Worm (Caenorhabditis elegans) whole organism, L1 larva: Measurements from ENCODE around the gene Y54G2A.72.
"Not testable (repeated sequence)": the region's sequence is repeated elsewhere in the genome, so short reads cannot be mapped to it uniquely, and the experiment has no call there.

Source experiments
- C16A3.4 ChIP-seq: fragments of 150-350 bp; optimal IDR thresholded peaks from 2 replicates; lab custom pipeline; 2014; ENCODE audit warnings: missing biosample characterization, missing genetic modification characterization
- F16B12.6 ChIP-seq: fragments of 150-350 bp; optimal IDR thresholded peaks from 2 replicates; lab custom pipeline; 2014; ENCODE audit warnings: missing biosample characterization, missing genetic modification characterization
- aha-1 ChIP-seq: fragments of 150-350 bp; optimal IDR thresholded peaks from 2 replicates; lab custom pipeline; 2014; ENCODE audit warnings: missing biosample characterization, missing genetic modification characterization
- aly-2 ChIP-seq: fragments of 150-350 bp; optimal IDR thresholded peaks from 2 replicates; lab custom pipeline; 2014; ENCODE audit warnings: missing biosample characterization, missing genetic modification characterization
- ama-1 ChIP-seq: fragments of 150-350 bp; optimal IDR thresholded peaks from 2 replicates; lab custom pipeline; 2014
- ceh-88 ChIP-seq: fragments of 200-800 bp; sonication (Bioruptor generic); IDR thresholded peaks from 2 replicates; pipeline ENCODE4 v1.3.6; 2022; ENCODE audit warnings: missing genetic modification characterization, missing compliant biosample characterization
- dpl-1 ChIP-seq, 3 experiments: fragments of 150-350 bp in 2 of 3; sonication (generic microtip) in 1 of 3; optimal IDR thresholded peaks; 2 replicates each; lab custom pipeline; 2014 to 2017; ENCODE audit warnings: missing biosample characterization in 3 of 3, missing genetic modification characterization in 3 of 3, missing genetic modification reagents in 3 of 3
- dsc-1 ChIP-seq: sonication (generic microtip); optimal IDR thresholded peaks from 2 replicates; lab custom pipeline; 2016; ENCODE audit warnings: mild to moderate bottlenecking, missing genetic modification characterization, missing compliant biosample characterization
- efl-3 ChIP-seq: fragments of 200-800 bp; sonication (Bioruptor generic); optimal IDR thresholded peaks from 2 replicates; lab custom pipeline; 2018; ENCODE audit warnings: mild to moderate bottlenecking, missing genetic modification characterization, missing compliant biosample characterization
- egl-13 ChIP-seq: sonication (generic microtip); optimal IDR thresholded peaks from 2 replicates; lab custom pipeline; 2016; ENCODE audit warnings: missing genotype, missing genetic modification reagents, missing genetic modification characterization, missing compliant biosample characterization
- ets-5 ChIP-seq: fragments of 200-800 bp; sonication (Bioruptor generic); IDR thresholded peaks from 2 replicates; pipeline ENCODE4 v1.3.6; 2022; ENCODE audit warnings: missing genetic modification characterization, missing compliant biosample characterization
- fkh-8 ChIP-seq: sonication (generic microtip); optimal IDR thresholded peaks from 2 replicates; lab custom pipeline; 2016; ENCODE audit warnings: mild to moderate bottlenecking, missing genetic modification characterization, missing compliant biosample characterization
- hlh-4 ChIP-seq: sonication (generic microtip); optimal IDR thresholded peaks from 2 replicates; lab custom pipeline; 2016; ENCODE audit warnings: mild to moderate bottlenecking, missing genetic modification characterization, missing compliant biosample characterization
- irx-1 ChIP-seq: sonication (generic microtip); optimal IDR thresholded peaks from 2 replicates; lab custom pipeline; 2016; ENCODE audit warnings: missing genetic modification characterization, missing compliant biosample characterization
- lin-13 ChIP-seq: fragments of 150-350 bp; optimal IDR thresholded peaks from 2 replicates; lab custom pipeline; 2014; ENCODE audit warnings: missing biosample characterization, missing genetic modification reagents, missing genetic modification characterization
- lin-14 ChIP-seq: fragments of 200-800 bp; sonication (Bioruptor generic); optimal IDR thresholded peaks from 2 replicates; lab custom pipeline; 2018; ENCODE audit warnings: mild to moderate bottlenecking, missing genetic modification characterization, moderate library complexity, missing compliant biosample characterization
- lir-3 ChIP-seq: sonication (generic microtip); optimal IDR thresholded peaks from 2 replicates; lab custom pipeline; 2016; ENCODE audit warnings: mild to moderate bottlenecking, missing genetic modification characterization, moderate library complexity, missing compliant biosample characterization; ENCODE audit not compliant: poor library complexity
- lsy-2 ChIP-seq, 2 experiments: fragments of 150-350 bp; optimal IDR thresholded peaks; 2 replicates each; lab custom pipeline; 2014; ENCODE audit warnings: missing biosample characterization in 2 of 2, missing genetic modification characterization in 2 of 2
- mdl-1 ChIP-seq, 2 experiments: fragments of 150-350 bp; optimal IDR thresholded peaks; 2 replicates each; lab custom pipeline; 2014 to 2017; ENCODE audit warnings: missing biosample characterization in 2 of 2, missing genetic modification characterization in 2 of 2, inconsistent platforms in 1 of 2
- nhr-11 ChIP-seq: fragments of 150-350 bp; optimal IDR thresholded peaks from 2 replicates; lab custom pipeline; 2014; ENCODE audit warnings: missing biosample characterization, missing genetic modification characterization
- nhr-12 ChIP-seq: sonication (generic microtip); optimal IDR thresholded peaks from 2 replicates; lab custom pipeline; 2017; ENCODE audit warnings: missing biosample characterization, missing genetic modification characterization
- nhr-19 ChIP-seq: fragments of 200-800 bp; sonication (Bioruptor generic); conservative IDR thresholded peaks from 2 replicates; pipeline ENCODE4 v1.3.6; 2022; ENCODE audit warnings: missing genetic modification characterization, missing compliant biosample characterization
- nhr-20 ChIP-seq: sonication (generic microtip); optimal IDR thresholded peaks from 2 replicates; lab custom pipeline; 2016; ENCODE audit warnings: mild to moderate bottlenecking, missing genetic modification characterization, missing compliant biosample characterization
- nhr-28 ChIP-seq: fragments of 150-350 bp; optimal IDR thresholded peaks from 2 replicates; lab custom pipeline; 2014; ENCODE audit warnings: missing biosample characterization, missing genetic modification characterization
- nhr-47 ChIP-seq: sonication (generic microtip); optimal IDR thresholded peaks from 2 replicates; lab custom pipeline; 2016; ENCODE audit warnings: mild to moderate bottlenecking, missing genetic modification characterization, moderate library complexity, missing compliant biosample characterization
- nhr-71 ChIP-seq: sonication (generic microtip); optimal IDR thresholded peaks from 2 replicates; lab custom pipeline; 2016; ENCODE audit warnings: mild to moderate bottlenecking, missing genetic modification characterization, moderate library complexity, missing compliant biosample characterization
- nhr-76 ChIP-seq: sonication (generic microtip); optimal IDR thresholded peaks from 2 replicates; lab custom pipeline; 2017; ENCODE audit warnings: missing biosample characterization, missing genetic modification characterization
- nhr-84 ChIP-seq: sonication (generic microtip); optimal IDR thresholded peaks from 2 replicates; lab custom pipeline; 2017; ENCODE audit warnings: missing biosample characterization, missing genetic modification characterization
- nhr-85 ChIP-seq: sonication (generic microtip); peaks from one replicate; lab custom pipeline; 2016; ENCODE audit warnings: missing genetic modification characterization, inconsistent platforms, missing compliant biosample characterization
- nhr-90 ChIP-seq: sonication (generic microtip); optimal IDR thresholded peaks from 2 replicates; lab custom pipeline; 2016; ENCODE audit warnings: mild to moderate bottlenecking, missing genetic modification characterization, missing compliant biosample characterization; ENCODE audit not compliant: poor library complexity
- pag-3 ChIP-seq: sonication (generic microtip); optimal IDR thresholded peaks from 2 replicates; lab custom pipeline; 2017; ENCODE audit warnings: missing genetic modification characterization, mild to moderate bottlenecking, missing compliant biosample characterization, antibody characterized with exemption, borderline replicate concordance; ENCODE audit not compliant: insufficient read depth
- pqm-1 ChIP-seq: sonication (generic microtip); optimal IDR thresholded peaks from 3 replicates; lab custom pipeline; 2017; ENCODE audit warnings: missing biosample characterization, missing genetic modification characterization
- snu-23 ChIP-seq: sonication (generic microtip); optimal IDR thresholded peaks from 2 replicates; lab custom pipeline; 2016; ENCODE audit warnings: missing genetic modification characterization, missing compliant biosample characterization
- sox-4 ChIP-seq: sonication (generic microtip); optimal IDR thresholded peaks from 2 replicates; lab custom pipeline; 2016; ENCODE audit warnings: missing genetic modification characterization, missing compliant biosample characterization
- swsn-7 ChIP-seq: sonication (generic microtip); optimal IDR thresholded peaks from 2 replicates; lab custom pipeline; 2016; ENCODE audit warnings: missing genetic modification characterization, missing compliant biosample characterization
- tlp-1 ChIP-seq: fragments of 150-350 bp; optimal IDR thresholded peaks from 2 replicates; lab custom pipeline; 2014; ENCODE audit warnings: missing biosample characterization, missing genetic modification characterization
- unc-130 ChIP-seq: fragments of 150-350 bp; optimal IDR thresholded peaks from 2 replicates; lab custom pipeline; 2017; ENCODE audit warnings: missing biosample characterization, missing genetic modification characterization, inconsistent platforms
- unc-30 ChIP-seq: sonication (generic microtip); optimal IDR thresholded peaks from 2 replicates; lab custom pipeline; 2017; ENCODE audit warnings: missing biosample characterization, missing genetic modification characterization
- unc-86 ChIP-seq: sonication (generic microtip); optimal IDR thresholded peaks from 2 replicates; lab custom pipeline; 2016; ENCODE audit warnings: missing genetic modification characterization, missing compliant biosample characterization
- unc-98 ChIP-seq: fragments of 200-800 bp; sonication (Bioruptor generic); IDR thresholded peaks from 2 replicates; pipeline ENCODE4 v1.3.6; 2022; ENCODE audit warnings: missing genetic modification characterization, missing compliant biosample characterization
- vab-15 ChIP-seq: sonication (generic microtip); optimal IDR thresholded peaks from 2 replicates; lab custom pipeline; 2017; ENCODE audit warnings: missing genotype, mild to moderate bottlenecking, missing genetic modification characterization, missing compliant biosample characterization
- xbp-1 ChIP-seq: sonication (generic microtip); optimal IDR thresholded peaks from 2 replicates; lab custom pipeline; 2016; ENCODE audit warnings: missing genetic modification characterization, missing compliant biosample characterization
- zag-1 ChIP-seq: fragments of 150-350 bp; optimal IDR thresholded peaks from 2 replicates; lab custom pipeline; 2014; ENCODE audit warnings: missing biosample characterization, missing genetic modification characterization
- zip-4 ChIP-seq: fragments of 200-800 bp; sonication (Bioruptor generic); optimal IDR thresholded peaks from 2 replicates; lab custom pipeline; 2018; ENCODE audit warnings: mild to moderate bottlenecking, missing genetic modification characterization, moderate library complexity, missing compliant biosample characterization
- ztf-11 ChIP-seq, 2 experiments: sonication (generic microtip); optimal IDR thresholded peaks; 2 replicates each; lab custom pipeline; 2016 to 2017; ENCODE audit warnings: missing genetic modification characterization in 2 of 2, missing biosample characterization in 1 of 2, missing compliant biosample characterization in 1 of 2
- ztf-4 ChIP-seq: fragments of 150-350 bp; optimal IDR thresholded peaks from 2 replicates; lab custom pipeline; 2014; ENCODE audit warnings: missing biosample characterization, missing genetic modification characterization

Gene Y54G2A.72

DNA sequence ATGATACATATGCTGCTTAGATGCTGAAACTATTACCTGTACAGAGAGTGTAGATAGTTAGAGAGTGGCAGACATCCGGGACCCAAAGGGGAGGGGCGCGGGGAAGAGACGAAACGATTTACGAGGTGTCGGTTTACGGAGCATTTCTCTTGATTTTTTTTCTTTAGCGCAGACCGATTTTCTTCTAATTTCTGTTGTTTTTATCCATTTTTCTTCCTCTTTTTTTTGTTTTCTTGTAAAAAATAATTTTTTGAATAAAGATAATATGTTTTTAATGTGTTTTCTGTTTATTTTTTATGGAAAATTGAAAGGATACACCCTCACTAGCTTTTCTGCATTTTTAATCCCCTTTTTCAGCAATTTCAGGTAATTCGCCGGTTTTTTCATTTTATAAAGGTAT lies at the start of gene Y54G2A.72:
Y54G2A.72 (plus strand) TSS at position 301 of the 400 bp plus-strand sequence.
- not testable (repeated sequence) for TF ChIP-seq lin-13 (GFP tag; lab: Kevin White, UChicago); ztf-4 (tag; lab: Kevin White, UChicago); unc-86 (tag; lab: Kevin White, UChicago)

DNA sequence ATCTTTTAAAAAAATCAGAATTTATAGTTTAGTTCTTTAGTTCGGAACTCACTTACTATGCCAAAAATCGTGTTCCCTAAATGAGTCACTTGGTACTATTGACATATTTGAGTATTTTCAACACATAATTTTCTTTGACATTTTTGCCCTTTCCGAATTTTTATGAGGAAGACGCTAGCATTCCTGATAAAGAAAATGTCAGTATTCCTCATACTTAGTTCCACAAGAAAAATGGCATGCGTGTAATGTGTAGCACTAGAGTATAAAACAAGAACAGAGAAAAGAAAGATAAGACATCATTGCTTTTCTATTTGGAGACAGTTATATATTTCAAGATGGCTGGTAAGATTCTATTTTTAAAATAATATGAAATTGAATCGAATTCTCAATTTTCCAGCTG lies 48.0 kb upstream of the Y54G2A.72 start, which contains the start of gene Y94H6A.2:
Y94H6A.2 (plus strand) TSS at position 336 of the 400 bp plus-strand sequence.
- TF ChIP-seq dsc-1 (tag; lab: Kevin White, UChicago) (no peak), unc-130 (tag; lab: Kevin White, UChicago) (no peak), ceh-88 (GFP tag; lab: Robert Waterston, UW) (no peak), sox-4 (tag; lab: Kevin White, UChicago) (no peak), nhr-71 (tag; lab: Kevin White, UChicago) (no peak)

DNA sequence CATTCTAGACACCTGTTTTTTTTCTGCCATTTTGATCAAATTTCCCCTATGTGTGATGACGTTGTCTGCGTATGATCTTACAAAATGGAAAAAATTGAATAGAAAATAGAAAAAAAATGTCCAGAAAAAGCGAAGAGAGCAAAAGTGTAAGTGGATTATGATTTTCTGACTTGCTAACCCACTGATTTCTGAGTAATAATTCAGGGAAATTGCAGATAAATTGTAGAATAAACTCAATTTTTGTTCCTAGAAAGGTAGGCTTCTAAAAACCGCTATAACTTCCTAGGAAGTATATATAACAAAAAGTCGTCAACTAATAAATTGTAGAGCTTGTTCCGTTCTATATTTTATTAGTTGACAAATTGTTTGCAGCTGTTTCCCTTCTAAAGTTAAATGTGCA lies 43.3 kb upstream of the Y54G2A.72 start:
- peak; percentile 79 for TF ChIP-seq nhr-71 (tag; lab: Kevin White, UChicago)
- no peak for TF ChIP-seq ama-1 (lab: Kevin White, UChicago)
- no peak for TF ChIP-seq zag-1
- TF ChIP-seq snu-23: no peak
- no peak for TF ChIP-seq aha-1 (tag; lab: Kevin White, UChicago)
- no peak for TF ChIP-seq zip-4
- TF ChIP-seq nhr-19 (GFP tag; lab: Robert Waterston, UW): no peak
- TF ChIP-seq ceh-88 (GFP tag; lab: Robert Waterston, UW): no peak
- no peak for TF ChIP-seq lir-3 (tag; lab: Kevin White, UChicago)
- no peak for TF ChIP-seq nhr-12
- TF ChIP-seq nhr-90 (tag; lab: Kevin White, UChicago): no peak
- TF ChIP-seq egl-13: no peak
- peak; percentile 87 for TF ChIP-seq dsc-1 (tag; lab: Kevin White, UChicago)
- no peak for TF ChIP-seq unc-30 (tag; lab: Kevin White, UChicago)
- no peak for TF ChIP-seq xbp-1 (tag; lab: Kevin White, UChicago)
- TF ChIP-seq ztf-11 (tag; optimal IDR thresholded peaks at IDR 0.05; lab: Kevin White, UChicago): no peak
- TF ChIP-seq lsy-2 (tag; optimal IDR thresholded peaks at IDR 0.05; lab: Kevin White, UChicago): peak in 1 of 2 experiments; percentile 23
- TF ChIP-seq swsn-7 (tag; lab: Kevin White, UChicago): peak; percentile 44
- no peak for TF ChIP-seq irx-1 (tag; lab: Kevin White, UChicago)
- TF ChIP-seq vab-15 (tag; lab: Kevin White, UChicago): no peak
- no peak for TF ChIP-seq F16B12.6 (tag; lab: Kevin White, UChicago)
- no peak for TF ChIP-seq aly-2
- TF ChIP-seq nhr-84 (tag; lab: Kevin White, UChicago): no peak
- TF ChIP-seq sox-4 (tag; lab: Kevin White, UChicago): no peak
- TF ChIP-seq mdl-1 (tag; optimal IDR thresholded peaks at IDR 0.05; lab: Kevin White, UChicago): no peak
- peak; percentile 47 for TF ChIP-seq lin-14 (GFP tag; lab: Kevin White, UChicago)
- no peak for TF ChIP-seq unc-86 (tag; lab: Kevin White, UChicago)
- no peak for TF ChIP-seq unc-130 (tag; lab: Kevin White, UChicago)
- TF ChIP-seq nhr-28 (tag; lab: Kevin White, UChicago): no peak
- TF ChIP-seq nhr-11 (tag; lab: Kevin White, UChicago): peak; percentile 3
- no peak for TF ChIP-seq nhr-85 (tag; lab: Kevin White, UChicago)
- TF ChIP-seq pqm-1 (tag; lab: Kevin White, UChicago): no peak
- TF ChIP-seq efl-3 (GFP tag; lab: Kevin White, UChicago): no peak
- TF ChIP-seq tlp-1 (tag; lab: Kevin White, UChicago): no peak
- peak; percentile 93 for TF ChIP-seq fkh-8 (tag; lab: Kevin White, UChicago)
- no peak for TF ChIP-seq dpl-1 (GFP tag; optimal IDR thresholded peaks at IDR 0.05; lab: Kevin White, UChicago)
- no peak for TF ChIP-seq nhr-76 (tag; lab: Kevin White, UChicago)
- TF ChIP-seq hlh-4 (tag; lab: Kevin White, UChicago): peak; percentile 39
- no peak for TF ChIP-seq ets-5
- no peak for TF ChIP-seq pag-3 (tag; lab: Kevin White, UChicago)
- no peak for TF ChIP-seq C16A3.4 (tag; lab: Kevin White, UChicago)
- TF ChIP-seq nhr-47 (tag; lab: Kevin White, UChicago): peak; percentile 75
- no peak for TF ChIP-seq unc-98
- peak; percentile 37 for TF ChIP-seq nhr-20 (tag; lab: Kevin White, UChicago)
